Worm (Caenorhabditis elegans): ENCODE measurements around the gene rft-2.

Gene rft-2

DNA sequence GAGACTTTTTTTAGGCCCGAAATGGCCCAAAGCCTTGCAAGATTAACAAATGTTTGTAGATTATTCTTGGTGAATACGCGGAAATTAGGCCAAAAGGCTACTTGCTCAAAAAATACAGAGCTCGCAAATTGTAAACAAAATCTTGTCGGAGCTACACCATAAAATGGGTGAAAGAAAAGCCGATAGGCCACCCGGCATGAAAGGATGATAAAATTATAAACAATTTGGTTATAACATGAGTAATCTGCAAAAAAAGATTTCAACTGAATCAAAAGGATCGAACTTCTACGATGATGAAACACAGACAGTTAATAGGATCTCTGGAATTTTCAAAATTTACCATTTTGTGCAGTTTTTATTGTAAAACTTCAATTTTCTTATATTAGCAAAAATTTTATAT lies 52.2 kb downstream of the rft-2 start:
- TF ChIP-seq M03D4.4 (tag; optimal IDR thresholded peaks at IDR 0.05) = no peak
- TF ChIP-seq unc-120 (tag; optimal IDR thresholded peaks at IDR 0.05; ENCODE audit: poor library complexity, severe bottlenecking) = no peak
- no peak for TF ChIP-seq unc-39 (tag; optimal IDR thresholded peaks at IDR 0.05)
- no peak for TF ChIP-seq lin-32 (GFP tag; optimal IDR thresholded peaks at IDR 0.05)
- TF ChIP-seq sem-2 (GFP tag; optimal IDR thresholded peaks at IDR 0.05) = no peak
- no peak for TF ChIP-seq ceh-83 (GFP tag; optimal IDR thresholded peaks at IDR 0.05)
- TF ChIP-seq elt-3 (tag; optimal IDR thresholded peaks at IDR 0.05) = no peak

DNA sequence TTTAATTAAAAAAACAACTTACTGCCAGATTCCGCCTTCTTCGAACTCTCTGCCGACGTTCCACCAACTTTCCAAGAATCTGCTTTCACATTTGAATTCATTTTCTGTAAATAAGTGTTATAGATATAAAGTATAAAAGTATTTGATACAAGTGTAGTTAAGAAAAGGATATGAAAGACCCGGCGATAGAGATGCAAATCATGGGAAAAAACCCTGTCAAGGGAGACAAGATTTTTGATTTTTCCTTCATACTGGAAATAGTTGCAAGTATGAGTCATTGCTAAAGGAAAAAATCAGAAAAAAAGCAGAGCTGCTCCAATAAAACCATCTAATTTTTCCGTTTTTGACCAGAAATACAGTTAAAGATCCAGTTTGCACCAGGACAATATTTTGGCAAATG lies 54.1 kb downstream of the rft-2 start, which contains the start of gene F13A2.3:
F13A2.3 (minus strand) TSS at position 101 of the 400 bp plus-strand sequence.
- TF ChIP-seq elt-1 (tag; optimal IDR thresholded peaks at IDR 0.05; ENCODE audit: borderline replicate concordance, insufficient read depth) = no peak
- TF ChIP-seq nhr-237 (tag; optimal IDR thresholded peaks at IDR 0.05) = no peak
- no peak for TF ChIP-seq unc-62 (GFP tag; optimal IDR thresholded peaks at IDR 0.05)
- TF ChIP-seq unc-120 (tag; optimal IDR thresholded peaks at IDR 0.05; ENCODE audit: poor library complexity, severe bottlenecking) = no peak
- no peak for TF ChIP-seq zip-8 (tag; optimal IDR thresholded peaks at IDR 0.05)
- no peak for TF ChIP-seq mep-1 (tag; optimal IDR thresholded peaks at IDR 0.05)
- no peak for TF ChIP-seq mls-2 (tag; optimal IDR thresholded peaks at IDR 0.05)
- no peak for TF ChIP-seq drap-1 (GFP tag; optimal IDR thresholded peaks at IDR 0.05)
- TF ChIP-seq flh-1 (GFP tag; optimal IDR thresholded peaks at IDR 0.05) = no peak
- no peak for TF ChIP-seq ceh-83 (GFP tag; optimal IDR thresholded peaks at IDR 0.05)
- TF ChIP-seq sptf-1 (tag; optimal IDR thresholded peaks at IDR 0.05) = no peak
- TF ChIP-seq lin-32 (GFP tag; optimal IDR thresholded peaks at IDR 0.05) = no peak

Measured in whole organism, mixed stage, embryonic.